Worm (Caenorhabditis elegans) whole organism, L3 larva: Measurements from ENCODE around the gene Y57G11B.6.

Source experiments
- elt-1 ChIP-seq: fragments of 150-350 bp; optimal IDR thresholded peaks from 2 replicates; lab custom pipeline; 2014; ENCODE audit warnings: missing biosample characterization, missing genetic modification characterization
- nhr-237 ChIP-seq: fragments of 150-350 bp; optimal IDR thresholded peaks from 2 replicates; lab custom pipeline; 2014; ENCODE audit warnings: missing biosample characterization, missing genetic modification characterization
- pha-4 ChIP-seq: fragments of 150-350 bp; optimal IDR thresholded peaks from 2 replicates; lab custom pipeline; 2014; ENCODE audit warnings: missing biosample characterization, missing genetic modification reagents, missing genetic modification characterization
- sea-2 ChIP-seq: fragments of 150-350 bp; sonication (generic microtip); optimal IDR thresholded peaks from 4 replicates; lab custom pipeline; 2014; ENCODE audit warnings: missing biosample characterization, missing genetic modification reagents, missing genetic modification characterization
- unc-62 ChIP-seq: fragments of 150-350 bp; sonication (generic microtip); optimal IDR thresholded peaks from 4 replicates; lab custom pipeline; 2014; ENCODE audit warnings: missing biosample characterization, missing genetic modification reagents, missing genetic modification characterization

DNA sequence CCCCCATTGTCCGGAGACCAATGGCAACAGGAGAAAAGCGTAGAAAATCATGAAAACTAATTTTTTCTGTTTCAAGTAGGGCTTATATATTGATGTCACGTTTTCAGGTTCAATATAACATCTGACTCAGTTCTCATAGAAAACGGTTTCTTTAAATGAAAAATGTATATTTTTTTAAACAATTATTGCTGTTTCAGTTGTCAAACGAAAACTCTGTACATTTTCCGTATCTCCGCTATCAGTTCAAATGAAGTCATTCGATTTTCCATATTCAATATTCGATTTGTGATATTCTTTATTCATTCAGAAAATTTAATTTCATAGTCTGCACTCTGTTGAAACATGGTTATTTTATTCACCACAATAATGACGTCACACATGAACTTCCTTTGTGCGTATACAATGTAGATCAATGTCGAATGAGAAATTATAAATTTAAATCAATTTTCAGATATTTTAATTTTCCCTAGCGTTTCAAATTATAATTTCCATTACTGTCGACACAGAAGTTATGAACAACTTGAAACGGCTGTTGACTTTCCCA is 24.0 kb upstream of the Y57G11B.6 start, which contains the start of gene Y57G11B.8:
- no peak for TF ChIP-seq pha-4 (tag; lab: Kevin White, UChicago)
- no peak for TF ChIP-seq unc-62 (GFP tag; lab: Kevin White, UChicago)
- no peak for TF ChIP-seq sea-2 (GFP tag; lab: Kevin White, UChicago)
- TF ChIP-seq elt-1 (tag; lab: Kevin White, UChicago) = no peak
- TF ChIP-seq nhr-237 = no peak
